Worm (Caenorhabditis elegans) whole organism, mixed stage, embryonic: ENCODE results near the gene F49F1.14.

Experiments
- ces-1 ChIP-seq: fragments of 150-350 bp; optimal IDR thresholded peaks from 2 replicates; lab custom pipeline; 2014; ENCODE audit warnings: missing biosample characterization, missing genetic modification reagents, missing genetic modification characterization
- lin-13 ChIP-seq: fragments of 150-350 bp; optimal IDR thresholded peaks from 2 replicates; lab custom pipeline; 2014; ENCODE audit warnings: missing biosample characterization, missing genetic modification characterization
- mep-1 ChIP-seq: fragments of 150-350 bp; optimal IDR thresholded peaks from 2 replicates; lab custom pipeline; 2017; ENCODE audit warnings: missing biosample characterization, missing genetic modification reagents, missing genetic modification characterization, inconsistent platforms
- nhr-237 ChIP-seq: fragments of 150-350 bp; optimal IDR thresholded peaks from 2 replicates; lab custom pipeline; 2014; ENCODE audit warnings: missing biosample characterization, missing genetic modification characterization
- pha-4 ChIP-seq: fragments of 150-350 bp; optimal IDR thresholded peaks from 2 replicates; lab custom pipeline; 2018; ENCODE audit warnings: missing biosample characterization, missing genetic modification reagents, missing genetic modification characterization
- snpc-4 ChIP-seq: fragments of 150-350 bp; optimal IDR thresholded peaks from 2 replicates; lab custom pipeline; 2014; ENCODE audit warnings: missing biosample characterization, missing genetic modification characterization
- sptf-1 ChIP-seq: sonication (generic microtip); optimal IDR thresholded peaks from 2 replicates; lab custom pipeline; 2017; ENCODE audit warnings: mild to moderate bottlenecking, missing genetic modification characterization, moderate library complexity, missing compliant biosample characterization
- unc-62 ChIP-seq: fragments of 150-350 bp; optimal IDR thresholded peaks from 2 replicates; lab custom pipeline; 2014; ENCODE audit warnings: missing biosample characterization, missing genetic modification reagents, missing genetic modification characterization

DNA sequence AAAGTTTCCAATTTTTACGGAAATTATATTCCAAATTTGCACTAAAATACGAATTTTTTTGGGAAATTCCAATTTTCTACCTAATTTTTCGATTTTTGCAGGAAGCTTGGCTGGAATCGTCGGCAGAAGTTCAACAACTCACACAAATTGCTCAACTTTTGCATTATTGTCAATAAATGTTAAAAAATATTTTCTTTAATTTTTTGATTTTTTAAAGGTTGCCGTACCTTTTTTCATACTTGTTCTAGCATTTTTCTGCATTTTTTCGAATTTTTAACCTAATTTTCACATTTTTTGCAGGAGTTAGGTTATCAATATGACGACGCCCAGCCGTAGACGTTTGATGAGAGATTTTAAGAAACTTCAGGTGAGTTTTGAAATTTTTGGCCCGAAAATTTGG is 9.6 kb downstream of the F49F1.14 start, which contains the start of gene ubc-1:
- TF ChIP-seq mep-1 (no peak), ces-1 (GFP tag; lab: Kevin White, UChicago) (no peak), unc-62 (GFP tag; lab: Kevin White, UChicago) (no peak), nhr-237 (tag; lab: Kevin White, UChicago) (no peak), pha-4 (tag; lab: Kevin White, UChicago) (no peak), snpc-4 (tag; lab: Kevin White, UChicago) (no peak), lin-13 (tag; lab: Kevin White, UChicago) (no peak), sptf-1 (tag; lab: Kevin White, UChicago) (no peak)
